Worm (Caenorhabditis elegans) whole organism, L4/young adult: ENCODE measurements around the gene C03B1.10.

ENCODE experiments used
- W03F9.2 ChIP-seq: fragments of 150-350 bp; optimal IDR thresholded peaks from 2 replicates; lab custom pipeline; 2014; ENCODE audit warnings: missing biosample characterization, missing genetic modification characterization
- him-1 ChIP-seq: sonication (generic microtip); optimal IDR thresholded peaks from 2 replicates; lab custom pipeline; 2016; ENCODE audit warnings: missing genotype, missing genetic modification reagents, missing genetic modification characterization, missing compliant biosample characterization

DNA sequence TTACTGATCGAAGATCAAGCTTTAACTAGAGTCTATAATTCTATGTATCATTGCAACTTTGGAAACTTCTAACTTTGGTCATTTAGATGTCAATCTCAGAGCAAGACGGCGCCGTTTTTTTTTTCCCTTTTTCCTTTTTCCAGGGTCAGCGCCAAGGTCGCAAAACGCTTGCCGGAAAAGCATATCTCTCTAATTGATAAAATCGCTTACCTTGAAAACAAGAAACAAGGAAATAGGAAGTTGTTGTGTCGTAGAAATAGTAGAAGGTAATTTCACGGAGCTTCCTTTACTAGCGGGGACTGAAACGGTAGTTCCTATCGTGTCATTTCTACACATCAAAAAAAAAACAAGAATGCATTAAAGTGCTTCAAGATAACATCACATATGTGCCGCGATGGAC is 36.3 kb downstream of the C03B1.10 start:
- TF ChIP-seq W03F9.2 (tag; lab: Kevin White, UChicago) (no peak), him-1 (tag; lab: Kevin White, UChicago) (no peak)
